Fruit fly (Drosophila melanogaster): ENCODE measurements around the gene AP-1gamma.

- no peak for TF ChIP-seq brk (GFP tag; optimal IDR thresholded peaks at IDR 0.05)
- TF ChIP-seq Sp1 (GFP tag; optimal IDR thresholded peaks at IDR 0.05): no peak
- TF ChIP-seq h (GFP tag; optimal IDR thresholded peaks at IDR 0.05): no peak
- TF ChIP-seq pan (optimal IDR thresholded peaks at IDR 0.05): no peak
- TF ChIP-seq Hr78 (GFP tag; optimal IDR thresholded peaks at IDR 0.05): no peak
- TF ChIP-seq fru (GFP tag; optimal IDR thresholded peaks at IDR 0.05): no peak
- no peak for TF ChIP-seq Dfd (GFP tag; optimal IDR thresholded peaks at IDR 0.05)
- TF ChIP-seq Rel (GFP tag; optimal IDR thresholded peaks at IDR 0.05): no peak
- no peak for TF ChIP-seq Rel (tag; optimal IDR thresholded peaks at IDR 0.05)
These were observed 45.1 kb upstream of the AP-1gamma start for dm6 chrX:9063425-9063824.

Measured in whole organism, wandering third instar larva.